Worm (Caenorhabditis elegans) whole organism, L1 larva: Measurements from ENCODE around the gene ckk-1.
A peak's percentile ranks its signal among the peaks of the same experiment; 100 is the strongest.

Source experiments
- C04F5.9 ChIP-seq: sonication (generic microtip); optimal IDR thresholded peaks from 2 replicates; lab custom pipeline; 2016; ENCODE audit warnings: missing genetic modification characterization, missing compliant biosample characterization
- C16A3.4 ChIP-seq: fragments of 150-350 bp; optimal IDR thresholded peaks from 2 replicates; lab custom pipeline; 2014; ENCODE audit warnings: missing biosample characterization, missing genetic modification characterization
- Y116A8C.19 ChIP-seq: sonication (generic microtip); optimal IDR thresholded peaks from 2 replicates; lab custom pipeline; 2016; ENCODE audit warnings: missing compliant biosample characterization, missing genetic modification characterization, borderline replicate concordance
- aha-1 ChIP-seq: fragments of 150-350 bp; optimal IDR thresholded peaks from 2 replicates; lab custom pipeline; 2014; ENCODE audit warnings: missing biosample characterization, missing genetic modification characterization
- aly-2 ChIP-seq: fragments of 150-350 bp; optimal IDR thresholded peaks from 2 replicates; lab custom pipeline; 2014; ENCODE audit warnings: missing biosample characterization, missing genetic modification characterization
- ama-1 ChIP-seq: fragments of 150-350 bp; optimal IDR thresholded peaks from 2 replicates; lab custom pipeline; 2014
- ceh-8 ChIP-seq: fragments of 200-800 bp; sonication (Bioruptor generic); optimal IDR thresholded peaks from 2 replicates; lab custom pipeline; 2018; ENCODE audit warnings: mild to moderate bottlenecking, missing genetic modification characterization, moderate library complexity, missing compliant biosample characterization
- dpl-1 ChIP-seq, 3 experiments: fragments of 150-350 bp in 2 of 3; sonication (generic microtip) in 1 of 3; optimal IDR thresholded peaks; 2 replicates each; lab custom pipeline; 2014 to 2017; ENCODE audit warnings: missing biosample characterization in 3 of 3, missing genetic modification characterization in 3 of 3, missing genetic modification reagents in 3 of 3
- dsc-1 ChIP-seq: sonication (generic microtip); optimal IDR thresholded peaks from 2 replicates; lab custom pipeline; 2016; ENCODE audit warnings: mild to moderate bottlenecking, missing genetic modification characterization, missing compliant biosample characterization
- efl-1 ChIP-seq, 4 experiments: fragments of 150-350 bp; optimal IDR thresholded peaks in 3 of 4; peaks in 1 of 4; 1 replicate in 1 of 4; 2 replicates in 3 of 4; lab custom pipeline; 2014; ENCODE audit warnings: missing biosample characterization in 2 of 4, missing genetic modification characterization in 2 of 4, missing genetic modification reagents in 2 of 4
- efl-3 ChIP-seq: fragments of 200-800 bp; sonication (Bioruptor generic); optimal IDR thresholded peaks from 2 replicates; lab custom pipeline; 2018; ENCODE audit warnings: mild to moderate bottlenecking, missing genetic modification characterization, missing compliant biosample characterization
- egl-13 ChIP-seq: sonication (generic microtip); optimal IDR thresholded peaks from 2 replicates; lab custom pipeline; 2016; ENCODE audit warnings: missing genotype, missing genetic modification reagents, missing genetic modification characterization, missing compliant biosample characterization
- hlh-17 ChIP-seq: fragments of 200-800 bp; sonication (Bioruptor generic); optimal IDR thresholded peaks from 2 replicates; lab custom pipeline; 2018; ENCODE audit warnings: missing genetic modification characterization, mild to moderate bottlenecking, missing compliant biosample characterization, moderate library complexity, borderline replicate concordance
- hpl-2 ChIP-seq: fragments of 150-350 bp; optimal IDR thresholded peaks from 2 replicates; lab custom pipeline; 2014; ENCODE audit warnings: missing biosample characterization, missing genetic modification reagents, missing genetic modification characterization
- isw-1 ChIP-seq: fragments of 200-800 bp; sonication (Bioruptor generic); IDR thresholded peaks from 2 replicates; pipeline ENCODE4 v1.3.6; 2022; ENCODE audit warnings: missing genetic modification characterization, missing compliant biosample characterization
- lin-14 ChIP-seq: fragments of 200-800 bp; sonication (Bioruptor generic); optimal IDR thresholded peaks from 2 replicates; lab custom pipeline; 2018; ENCODE audit warnings: mild to moderate bottlenecking, missing genetic modification characterization, moderate library complexity, missing compliant biosample characterization
- lin-15B ChIP-seq: fragments of 150-350 bp; sonication (generic microtip); optimal IDR thresholded peaks from 3 replicates; lab custom pipeline; 2014; ENCODE audit warnings: missing biosample characterization, missing genetic modification characterization
- lin-39 ChIP-seq: fragments of 150-350 bp; optimal IDR thresholded peaks from 2 replicates; lab custom pipeline; 2014; ENCODE audit warnings: missing biosample characterization, missing genetic modification reagents, missing genetic modification characterization
- lir-3 ChIP-seq: sonication (generic microtip); optimal IDR thresholded peaks from 2 replicates; lab custom pipeline; 2016; ENCODE audit warnings: mild to moderate bottlenecking, missing genetic modification characterization, moderate library complexity, missing compliant biosample characterization; ENCODE audit not compliant: poor library complexity
- lsy-2 ChIP-seq, 2 experiments: fragments of 150-350 bp; optimal IDR thresholded peaks; 2 replicates each; lab custom pipeline; 2014; ENCODE audit warnings: missing biosample characterization in 2 of 2, missing genetic modification characterization in 2 of 2
- mef-2 ChIP-seq: fragments of 150-350 bp; optimal IDR thresholded peaks from 2 replicates; lab custom pipeline; 2014; ENCODE audit warnings: missing biosample characterization, missing genetic modification characterization
- nhr-19 ChIP-seq: fragments of 200-800 bp; sonication (Bioruptor generic); conservative IDR thresholded peaks from 2 replicates; pipeline ENCODE4 v1.3.6; 2022; ENCODE audit warnings: missing genetic modification characterization, missing compliant biosample characterization
- nhr-47 ChIP-seq: sonication (generic microtip); optimal IDR thresholded peaks from 2 replicates; lab custom pipeline; 2016; ENCODE audit warnings: mild to moderate bottlenecking, missing genetic modification characterization, moderate library complexity, missing compliant biosample characterization
- nhr-71 ChIP-seq: sonication (generic microtip); optimal IDR thresholded peaks from 2 replicates; lab custom pipeline; 2016; ENCODE audit warnings: mild to moderate bottlenecking, missing genetic modification characterization, moderate library complexity, missing compliant biosample characterization
- nhr-77 ChIP-seq: fragments of 150-350 bp; optimal IDR thresholded peaks from 2 replicates; lab custom pipeline; 2014; ENCODE audit warnings: missing biosample characterization, missing genetic modification characterization
- nhr-84 ChIP-seq: sonication (generic microtip); optimal IDR thresholded peaks from 2 replicates; lab custom pipeline; 2017; ENCODE audit warnings: missing biosample characterization, missing genetic modification characterization
- pag-3 ChIP-seq: sonication (generic microtip); optimal IDR thresholded peaks from 2 replicates; lab custom pipeline; 2017; ENCODE audit warnings: missing genetic modification characterization, mild to moderate bottlenecking, missing compliant biosample characterization, antibody characterized with exemption, borderline replicate concordance; ENCODE audit not compliant: insufficient read depth
- rnt-1 ChIP-seq: sonication (generic microtip); optimal IDR thresholded peaks from 2 replicates; lab custom pipeline; 2016; ENCODE audit warnings: mild to moderate bottlenecking, missing genetic modification characterization, moderate library complexity, missing compliant biosample characterization
- skn-1 ChIP-seq: fragments of 150-350 bp; optimal IDR thresholded peaks from 2 replicates; lab custom pipeline; 2014; ENCODE audit warnings: missing biosample characterization, missing genetic modification characterization
- snpc-4 ChIP-seq: fragments of 150-350 bp; optimal IDR thresholded peaks from 2 replicates; lab custom pipeline; 2014; ENCODE audit warnings: missing biosample characterization, missing genetic modification characterization
- snu-23 ChIP-seq: sonication (generic microtip); optimal IDR thresholded peaks from 2 replicates; lab custom pipeline; 2016; ENCODE audit warnings: missing genetic modification characterization, missing compliant biosample characterization
- sup-37 ChIP-seq: fragments of 200-800 bp; sonication (Bioruptor generic); optimal IDR thresholded peaks from 2 replicates; lab custom pipeline; 2018; ENCODE audit warnings: mild to moderate bottlenecking, missing genetic modification characterization, missing compliant biosample characterization
- tbx-2 ChIP-seq: sonication (generic microtip); optimal IDR thresholded peaks from 2 replicates; lab custom pipeline; 2016; ENCODE audit warnings: missing genetic modification characterization, missing compliant biosample characterization
- unc-130 ChIP-seq: fragments of 150-350 bp; optimal IDR thresholded peaks from 2 replicates; lab custom pipeline; 2017; ENCODE audit warnings: missing biosample characterization, missing genetic modification characterization, inconsistent platforms
- unc-86 ChIP-seq: sonication (generic microtip); optimal IDR thresholded peaks from 2 replicates; lab custom pipeline; 2016; ENCODE audit warnings: missing genetic modification characterization, missing compliant biosample characterization
- unc-98 ChIP-seq: fragments of 200-800 bp; sonication (Bioruptor generic); IDR thresholded peaks from 2 replicates; pipeline ENCODE4 v1.3.6; 2022; ENCODE audit warnings: missing genetic modification characterization, missing compliant biosample characterization
- ztf-4 ChIP-seq: fragments of 150-350 bp; optimal IDR thresholded peaks from 2 replicates; lab custom pipeline; 2014; ENCODE audit warnings: missing biosample characterization, missing genetic modification characterization

The ckk-1 gene

ce11 chrIII:5624835-5625234 lies 10.4 kb upstream of the ckk-1 start, which contains the start of gene daf-4:
TSS of gene daf-4 (plus strand) at chrIII:5625135.
- TF ChIP-seq lin-39 = no peak
- no peak for TF ChIP-seq lir-3
- TF ChIP-seq egl-13 (tag; lab: Kevin White, UChicago) = no peak
- TF ChIP-seq Y116A8C.19 (tag; lab: Kevin White, UChicago) = no peak
- no peak for TF ChIP-seq isw-1 (GFP tag; lab: Robert Waterston, UW)
- TF ChIP-seq aly-2 (tag; lab: Kevin White, UChicago) = no peak
- no peak for TF ChIP-seq sup-37 (GFP tag; lab: Kevin White, UChicago)
- no peak for TF ChIP-seq hpl-2 (GFP tag; lab: Kevin White, UChicago)
- TF ChIP-seq tbx-2 (tag; lab: Kevin White, UChicago) = no peak
- TF ChIP-seq unc-86 (tag; lab: Kevin White, UChicago) = no peak
- no peak for TF ChIP-seq snpc-4 (tag; lab: Kevin White, UChicago)
- TF ChIP-seq, all 84 proteins: peak for 0

ce11 chrIII:5629225-5629624 lies 6.1 kb upstream of the ckk-1 start:
- TF ChIP-seq efl-3 (no peak), ztf-4 (tag; lab: Kevin White, UChicago) (no peak), unc-130 (tag; lab: Kevin White, UChicago) (no peak), sup-37 (GFP tag; lab: Kevin White, UChicago) (no peak), lin-15B (no peak), pag-3 (tag; lab: Kevin White, UChicago) (no peak), nhr-77 (tag; lab: Kevin White, UChicago) (no peak), lin-14 (GFP tag; lab: Kevin White, UChicago) (peak; percentile 49), nhr-19 (GFP tag; lab: Robert Waterston, UW) (peak; percentile 27; the same call in 1 of the 2 replicates), dsc-1 (tag; lab: Kevin White, UChicago) (no peak), rnt-1 (tag; lab: Kevin White, UChicago) (peak; percentile 63), nhr-84 (tag; lab: Kevin White, UChicago) (no peak), ama-1 (no peak), snpc-4 (tag; lab: Kevin White, UChicago) (no peak), hlh-17 (GFP tag; lab: Kevin White, UChicago) (no peak), snu-23 (GFP tag; lab: Kevin White, UChicago) (peak; percentile 12), C04F5.9 (no peak), ceh-8 (GFP tag; lab: Kevin White, UChicago) (no peak), lsy-2 (tag; optimal IDR thresholded peaks at IDR 0.05; lab: Kevin White, UChicago) (peak; percentile 34 to 38), nhr-71 (tag; lab: Kevin White, UChicago) (peak; percentile 65)

ce11 chrIII:5630350-5630749 lies 4.9 kb upstream of the ckk-1 start:
- no peak for TF ChIP-seq skn-1 (tag; lab: Kevin White, UChicago)
- no peak for TF ChIP-seq unc-86 (tag; lab: Kevin White, UChicago)
- TF ChIP-seq pag-3 (tag; lab: Kevin White, UChicago) = no peak
- peak; percentile 40 for TF ChIP-seq lin-14 (GFP tag; lab: Kevin White, UChicago)
- TF ChIP-seq efl-1 (optimal IDR thresholded peaks at IDR 0.05; lab: Kevin White, UChicago) = no peak
- peak in 1 of 2 experiments; percentile 72 for TF ChIP-seq efl-1 (GFP tag; optimal IDR thresholded peaks at IDR 0.05 in 1 of 2; lab: Kevin White, UChicago)
- TF ChIP-seq tbx-2 (tag; lab: Kevin White, UChicago) = no peak
- no peak for TF ChIP-seq aly-2 (tag; lab: Kevin White, UChicago)
- no peak for TF ChIP-seq C16A3.4 (tag; lab: Kevin White, UChicago)
- no peak for TF ChIP-seq unc-98 (GFP tag; lab: Robert Waterston, UW)
- no peak for TF ChIP-seq lin-39
- peak; percentile 48 for TF ChIP-seq rnt-1 (tag; lab: Kevin White, UChicago)
- TF ChIP-seq aha-1 (tag; lab: Kevin White, UChicago) = no peak
- no peak for TF ChIP-seq nhr-47 (tag; lab: Kevin White, UChicago)
- TF ChIP-seq efl-3 = no peak
- TF ChIP-seq nhr-71 (tag; lab: Kevin White, UChicago) = peak; percentile 42
- no peak for TF ChIP-seq mef-2 (tag; lab: Kevin White, UChicago)
- no peak for TF ChIP-seq dpl-1 (GFP tag; optimal IDR thresholded peaks at IDR 0.05; lab: Kevin White, UChicago)
- peak; percentile 63 for TF ChIP-seq unc-130 (tag; lab: Kevin White, UChicago)
- TF ChIP-seq lsy-2 (tag; optimal IDR thresholded peaks at IDR 0.05; lab: Kevin White, UChicago) = peak in 1 of 2 experiments; percentile 21
- peak; percentile 2 for TF ChIP-seq snu-23 (GFP tag; lab: Kevin White, UChicago)
